Worm (Caenorhabditis elegans) whole organism, L4 larva: ENCODE data around the gene prp-19.

Experiments used
- F26F4.8 ChIP-seq: fragments of 200-800 bp; sonication (Bioruptor generic); conservative IDR thresholded peaks from 2 replicates; pipeline ENCODE4 v1.3.6; 2022; ENCODE audit warnings: missing genetic modification characterization, missing compliant biosample characterization
- F37D6.2 ChIP-seq: sonication (generic microtip); optimal IDR thresholded peaks from 2 replicates; lab custom pipeline; 2016; ENCODE audit warnings: mild to moderate bottlenecking, missing genetic modification characterization, missing compliant biosample characterization
- F44E2.7 ChIP-seq: fragments of 200-800 bp; sonication (Bioruptor generic); IDR thresholded peaks from 2 replicates; pipeline ENCODE4 v2.1.2; 2022; ENCODE audit warnings: missing genetic modification characterization, missing compliant biosample characterization
- F49E8.2 ChIP-seq: sonication (generic microtip); optimal IDR thresholded peaks from 2 replicates; lab custom pipeline; 2016; ENCODE audit warnings: missing compliant biosample characterization, mild to moderate bottlenecking, missing genetic modification characterization, borderline replicate concordance
- R02D3.7 ChIP-seq: fragments of 150-350 bp; sonication (generic microtip); optimal IDR thresholded peaks from 3 replicates; lab custom pipeline; 2014; ENCODE audit warnings: missing biosample characterization, missing genetic modification characterization
- Y105C5A.15 ChIP-seq: fragments of 200-800 bp; sonication (Bioruptor generic); IDR thresholded peaks from 2 replicates; pipeline ENCODE4 v1.3.6; 2022; ENCODE audit warnings: missing genetic modification characterization, missing compliant biosample characterization
- Y48G9A.11 ChIP-seq: fragments of 200-800 bp; sonication (Bioruptor generic); IDR thresholded peaks from 2 replicates; pipeline ENCODE4 v1.3.6; 2022; ENCODE audit warnings: missing genetic modification reagents, missing genetic modification characterization, missing compliant biosample characterization
- ZK546.5 ChIP-seq, 2 experiments: sonication (generic microtip); optimal IDR thresholded peaks; 2 replicates each; lab custom pipeline; 2017; ENCODE audit warnings: missing biosample characterization in 2 of 2, missing genetic modification characterization in 2 of 2
- aly-2 ChIP-seq: sonication (generic microtip); optimal IDR thresholded peaks from 2 replicates; lab custom pipeline; 2018; ENCODE audit warnings: missing biosample characterization, missing genetic modification characterization
- arid-1 ChIP-seq: fragments of 200-800 bp; sonication (Bioruptor generic); conservative IDR thresholded peaks from 2 replicates; pipeline ENCODE4 v1.3.6; 2022; ENCODE audit warnings: missing genetic modification reagents, missing genetic modification characterization, missing compliant biosample characterization
- ceh-20 ChIP-seq: fragments of 200-800 bp; sonication (Bioruptor generic); IDR thresholded peaks from 2 replicates; pipeline ENCODE4 v1.3.6; 2022; ENCODE audit warnings: missing genetic modification reagents, missing genetic modification characterization, missing compliant biosample characterization
- ceh-62 ChIP-seq: sonication (generic microtip); optimal IDR thresholded peaks from 2 replicates; lab custom pipeline; 2017; ENCODE audit warnings: missing biosample characterization, missing genetic modification characterization
- ces-1 ChIP-seq: fragments of 150-350 bp; sonication (generic microtip); optimal IDR thresholded peaks from 4 replicates; lab custom pipeline; 2014; ENCODE audit warnings: missing biosample characterization, missing genetic modification reagents, missing genetic modification characterization
- ctbp-1 ChIP-seq: fragments of 200-800 bp; sonication (Bioruptor generic); IDR thresholded peaks from 2 replicates; pipeline ENCODE4 v1.3.6; 2022; ENCODE audit warnings: missing genetic modification reagents, missing genetic modification characterization, missing compliant biosample characterization
- daf-12 ChIP-seq: fragments of 150-350 bp; optimal IDR thresholded peaks from 2 replicates; lab custom pipeline; 2014; ENCODE audit warnings: missing biosample characterization, missing genetic modification reagents, missing genetic modification characterization
- daf-16 ChIP-seq, 3 experiments: sonication (generic microtip); optimal IDR thresholded peaks; 2 replicates each; lab custom pipeline; 2016 to 2017; ENCODE audit warnings: missing genetic modification characterization in 3 of 3, missing genetic modification reagents in 3 of 3, mild to moderate bottlenecking in 2 of 3, missing compliant biosample characterization in 2 of 3, missing biosample characterization in 1 of 3, moderate library complexity in 1 of 3
- daf-19 ChIP-seq: fragments of 200-800 bp; sonication (Bioruptor generic); conservative IDR thresholded peaks from 2 replicates; pipeline ENCODE4 v1.3.6; 2022; ENCODE audit warnings: missing genetic modification characterization, missing compliant biosample characterization
- daf-8 ChIP-seq: fragments of 200-800 bp; sonication (Bioruptor generic); IDR thresholded peaks from 2 replicates; pipeline ENCODE4 v1.3.6; 2022; ENCODE audit warnings: missing genetic modification characterization, missing compliant biosample characterization
- dpl-1 ChIP-seq: fragments of 150-350 bp; optimal IDR thresholded peaks from 2 replicates; lab custom pipeline; 2014; ENCODE audit warnings: missing biosample characterization, missing genetic modification reagents, missing genetic modification characterization
- dve-1 ChIP-seq: sonication (generic microtip); optimal IDR thresholded peaks from 2 replicates; lab custom pipeline; 2017; ENCODE audit warnings: antibody characterized with exemption, mild to moderate bottlenecking, missing genetic modification characterization, missing compliant biosample characterization; ENCODE audit not compliant: insufficient read depth
- egl-43 ChIP-seq: fragments of 200-800 bp; sonication (Bioruptor generic); IDR thresholded peaks from 2 replicates; pipeline ENCODE4 v1.3.6; 2022; ENCODE audit warnings: missing genetic modification reagents, missing genetic modification characterization, missing compliant biosample characterization
- fkh-10 ChIP-seq: fragments of 150-350 bp; optimal IDR thresholded peaks from 2 replicates; lab custom pipeline; 2014; ENCODE audit warnings: missing biosample characterization, missing genetic modification reagents, missing genetic modification characterization
- fos-1 ChIP-seq: fragments of 150-350 bp; optimal IDR thresholded peaks from 2 replicates; lab custom pipeline; 2014; ENCODE audit warnings: missing biosample characterization, missing genetic modification characterization
- gei-8 ChIP-seq: fragments of 200-800 bp; sonication (Bioruptor generic); optimal IDR thresholded peaks from 2 replicates; lab custom pipeline; 2018; ENCODE audit warnings: mild to moderate bottlenecking, missing genetic modification characterization, missing compliant biosample characterization
- hlh-11 ChIP-seq: fragments of 200-800 bp; sonication (Bioruptor generic); optimal IDR thresholded peaks from 2 replicates; lab custom pipeline; 2018; ENCODE audit warnings: mild to moderate bottlenecking, missing genetic modification characterization, missing compliant biosample characterization
- hlh-30 ChIP-seq: sonication (generic microtip); optimal IDR thresholded peaks from 2 replicates; lab custom pipeline; 2017; ENCODE audit warnings: antibody characterized with exemption, mild to moderate bottlenecking, missing genetic modification characterization, missing compliant biosample characterization; ENCODE audit not compliant: insufficient read depth
- jun-1 ChIP-seq: fragments of 150-350 bp; optimal IDR thresholded peaks from 2 replicates; lab custom pipeline; 2014; ENCODE audit warnings: missing biosample characterization, missing genetic modification reagents, missing genetic modification characterization
- lim-7 ChIP-seq: fragments of 200-800 bp; sonication (Bioruptor generic); IDR thresholded peaks from 2 replicates; pipeline ENCODE4 v1.3.6; 2022; ENCODE audit warnings: missing genetic modification characterization, missing compliant biosample characterization
- lin-15B ChIP-seq: fragments of 150-350 bp; sonication (generic microtip); optimal IDR thresholded peaks from 3 replicates; lab custom pipeline; 2014; ENCODE audit warnings: missing biosample characterization, missing genetic modification characterization
- lin-39 ChIP-seq: fragments of 150-350 bp; optimal IDR thresholded peaks from 2 replicates; lab custom pipeline; 2014; ENCODE audit warnings: missing biosample characterization, missing genetic modification reagents, missing genetic modification characterization
- lsy-2 ChIP-seq, 2 experiments: fragments of 150-350 bp in 1 of 2; sonication (generic microtip) in 1 of 2; optimal IDR thresholded peaks; 2 replicates each; lab custom pipeline; 2014 to 2017; ENCODE audit warnings: missing biosample characterization in 2 of 2, missing genetic modification characterization in 2 of 2
- madf-9 ChIP-seq: fragments of 200-800 bp; sonication (Bioruptor generic); conservative IDR thresholded peaks from 2 replicates; pipeline ENCODE4 v1.3.6; 2022; ENCODE audit warnings: missing genetic modification reagents, missing genetic modification characterization, missing compliant biosample characterization
- mdl-1 ChIP-seq, 2 experiments: fragments of 150-350 bp in 1 of 2; sonication (generic microtip) in 1 of 2; optimal IDR thresholded peaks; 2 replicates each; lab custom pipeline; 2014 to 2017; ENCODE audit warnings: missing biosample characterization in 2 of 2, missing genetic modification characterization in 2 of 2
- mdt-29 ChIP-seq: fragments of 200-800 bp; sonication (Bioruptor generic); IDR thresholded peaks from 2 replicates; pipeline ENCODE4 v1.3.6; 2022; ENCODE audit warnings: missing genetic modification reagents, missing genetic modification characterization, missing compliant biosample characterization
- mes-2 ChIP-seq: sonication (generic microtip); optimal IDR thresholded peaks from 2 replicates; lab custom pipeline; 2016; ENCODE audit warnings: missing genotype, mild to moderate bottlenecking, missing genetic modification characterization, missing compliant biosample characterization; ENCODE audit not compliant: poor library complexity, severe bottlenecking
- nhr-10 ChIP-seq: fragments of 150-350 bp; optimal IDR thresholded peaks from 2 replicates; lab custom pipeline; 2014; ENCODE audit warnings: missing biosample characterization, missing genetic modification characterization
- nhr-102 ChIP-seq: sonication (generic microtip); optimal IDR thresholded peaks from 2 replicates; lab custom pipeline; 2016; ENCODE audit warnings: mild to moderate bottlenecking, missing genetic modification characterization, moderate library complexity, missing compliant biosample characterization
- nhr-25 ChIP-seq: sonication (generic microtip); optimal IDR thresholded peaks from 2 replicates; lab custom pipeline; 2017; ENCODE audit warnings: missing genetic modification characterization, mild to moderate bottlenecking, missing compliant biosample characterization, antibody characterized with exemption, moderate library complexity, borderline replicate concordance; ENCODE audit not compliant: insufficient read depth
- nhr-28 ChIP-seq: fragments of 150-350 bp; optimal IDR thresholded peaks from 2 replicates; lab custom pipeline; 2014; ENCODE audit warnings: missing biosample characterization, missing genetic modification characterization
- nhr-41 ChIP-seq: fragments of 200-800 bp; sonication (Bioruptor generic); IDR thresholded peaks from 2 replicates; pipeline ENCODE4 v1.3.6; 2022; ENCODE audit warnings: missing genetic modification reagents, missing genetic modification characterization, missing compliant biosample characterization
- nhr-48 ChIP-seq: sonication (generic microtip); optimal IDR thresholded peaks from 2 replicates; lab custom pipeline; 2016; ENCODE audit warnings: mild to moderate bottlenecking, missing genetic modification characterization, missing compliant biosample characterization
- nhr-76 ChIP-seq: fragments of 150-350 bp; optimal IDR thresholded peaks from 2 replicates; lab custom pipeline; 2014; ENCODE audit warnings: missing biosample characterization, missing genetic modification characterization
- pqm-1 ChIP-seq: sonication (generic microtip); optimal IDR thresholded peaks from 2 replicates; lab custom pipeline; 2017; ENCODE audit warnings: missing biosample characterization, missing genetic modification characterization
- set-16 ChIP-seq: fragments of 200-800 bp; sonication (Bioruptor generic); IDR thresholded peaks from 2 replicates; pipeline ENCODE4 v1.3.6; 2022; ENCODE audit warnings: missing genetic modification reagents, missing genetic modification characterization, missing compliant biosample characterization
- snpc-1.2 ChIP-seq: fragments of 200-800 bp; sonication (Bioruptor generic); IDR thresholded peaks from 2 replicates; pipeline ENCODE4 v1.3.6; 2022; ENCODE audit warnings: missing genetic modification reagents, missing genetic modification characterization, missing compliant biosample characterization
- spr-1 ChIP-seq: sonication (generic microtip); optimal IDR thresholded peaks from 2 replicates; lab custom pipeline; 2016; ENCODE audit warnings: mild to moderate bottlenecking, missing genetic modification characterization, missing compliant biosample characterization
- unc-39 ChIP-seq: sonication (generic microtip); optimal IDR thresholded peaks from 2 replicates; lab custom pipeline; 2017; ENCODE audit warnings: missing biosample characterization, missing genetic modification characterization
- vab-7 ChIP-seq: fragments of 200-800 bp; sonication (Bioruptor generic); IDR thresholded peaks from 2 replicates; pipeline ENCODE4 v1.3.6; 2022; ENCODE audit warnings: missing genetic modification reagents, missing genetic modification characterization, missing compliant biosample characterization
- zag-1 ChIP-seq: fragments of 150-350 bp; optimal IDR thresholded peaks from 2 replicates; lab custom pipeline; 2014; ENCODE audit warnings: missing biosample characterization, missing genetic modification characterization
- zfp-3 ChIP-seq: fragments of 200-800 bp; sonication (Bioruptor generic); conservative IDR thresholded peaks from 2 replicates; pipeline ENCODE4 v1.3.6; 2022; ENCODE audit warnings: missing genetic modification reagents, missing genetic modification characterization, missing compliant biosample characterization
- zip-2 ChIP-seq: fragments of 150-350 bp; optimal IDR thresholded peaks from 2 replicates; lab custom pipeline; 2014; ENCODE audit warnings: missing biosample characterization, missing genetic modification characterization

prp-19 gene

ce11 chrIII:5202641-5203040, 30.8 kb upstream of the prp-19 start (continued):
- TF ChIP-seq lin-39, result no peak
- peak; percentile 94 for TF ChIP-seq dve-1 (tag; lab: Kevin White, UChicago)
- no peak for TF ChIP-seq F37D6.2
- peak; percentile 100 for TF ChIP-seq nhr-28 (tag; lab: Kevin White, UChicago)
- peak; percentile 71 for TF ChIP-seq nhr-102 (tag; lab: Kevin White, UChicago)
- peak in 1 of 2 experiments; percentile 75 for TF ChIP-seq mdl-1 (tag; optimal IDR thresholded peaks at IDR 0.05; lab: Kevin White, UChicago)
- TF ChIP-seq jun-1, result no peak
- TF ChIP-seq nhr-41 (GFP tag; lab: Robert Waterston, UW), result no peak
- TF ChIP-seq ceh-20 (GFP tag; lab: Robert Waterston, UW), result no peak
- no peak for TF ChIP-seq zip-2 (tag; lab: Kevin White, UChicago)
- no peak for TF ChIP-seq vab-7
- TF ChIP-seq F26F4.8 (GFP tag; lab: Robert Waterston, UW), result no peak
- TF ChIP-seq ctbp-1, result no peak
- peak; percentile 35 for TF ChIP-seq mes-2 (tag; lab: Kevin White, UChicago)
- TF ChIP-seq gei-8 (GFP tag; lab: Kevin White, UChicago), result no peak
- TF ChIP-seq nhr-25 (tag; lab: Kevin White, UChicago), result peak; percentile 59
- TF ChIP-seq daf-8 (GFP tag; lab: Robert Waterston, UW), result no peak
- no peak for TF ChIP-seq arid-1 (GFP tag; lab: Robert Waterston, UW)
- TF ChIP-seq nhr-48, result peak; percentile 11
- no peak for TF ChIP-seq daf-12 (tag; lab: Kevin White, UChicago)
- TF ChIP-seq zfp-3 (GFP tag; lab: Robert Waterston, UW), result no peak
- TF ChIP-seq hlh-30 (tag; lab: Kevin White, UChicago), result peak; percentile 80
- TF ChIP-seq ZK546.5 (tag; optimal IDR thresholded peaks at IDR 0.05; lab: Kevin White, UChicago), result no peak
- no peak for TF ChIP-seq zag-1 (tag; lab: Kevin White, UChicago)
- peak; percentile 83 for TF ChIP-seq hlh-11 (tag; lab: Kevin White, UChicago)
- peak; percentile 47 for TF ChIP-seq nhr-10 (tag; lab: Kevin White, UChicago)
- TF ChIP-seq R02D3.7, result no peak
- TF ChIP-seq lin-15B (tag; lab: Kevin White, UChicago), result no peak
- peak; percentile 54 for TF ChIP-seq pqm-1 (tag; lab: Kevin White, UChicago)
- no peak for TF ChIP-seq daf-16 (GFP tag; optimal IDR thresholded peaks at IDR 0.05; lab: Kevin White, UChicago)
- TF ChIP-seq daf-16 (tag; optimal IDR thresholded peaks at IDR 0.05; lab: Kevin White, UChicago), result peak; percentile 85
- no peak for TF ChIP-seq Y48G9A.11 (GFP tag; lab: Robert Waterston, UW)
- no peak for TF ChIP-seq fos-1 (tag; lab: Kevin White, UChicago)
- no peak for TF ChIP-seq nhr-76
- TF ChIP-seq fkh-10 (GFP tag; lab: Kevin White, UChicago), result no peak
- no peak for TF ChIP-seq ceh-62 (tag; lab: Kevin White, UChicago)
- no peak for TF ChIP-seq spr-1 (tag; lab: Kevin White, UChicago)
- TF ChIP-seq unc-39 (tag; lab: Kevin White, UChicago), result no peak
- no peak for TF ChIP-seq Y105C5A.15 (GFP tag; lab: Robert Waterston, UW)
- no peak for TF ChIP-seq F44E2.7
- peak; percentile 19 to 55 for TF ChIP-seq lsy-2 (tag; optimal IDR thresholded peaks at IDR 0.05; lab: Kevin White, UChicago)
- no peak for TF ChIP-seq ces-1 (GFP tag; lab: Kevin White, UChicago)
- TF ChIP-seq mdt-29 (GFP tag; lab: Robert Waterston, UW), result no peak
- no peak for TF ChIP-seq set-16
- TF ChIP-seq F49E8.2 (tag; lab: Kevin White, UChicago), result no peak
- no peak for TF ChIP-seq daf-19
- TF ChIP-seq egl-43 (GFP tag; lab: Robert Waterston, UW), result no peak
- no peak for TF ChIP-seq aly-2 (tag; lab: Kevin White, UChicago)
- TF ChIP-seq dpl-1 (GFP tag; lab: Kevin White, UChicago), result peak; percentile 13
- no peak for TF ChIP-seq snpc-1.2 (GFP tag; lab: Robert Waterston, UW)
- TF ChIP-seq lim-7 (GFP tag; lab: Robert Waterston, UW), result no peak
- no peak for TF ChIP-seq madf-9 (GFP tag; lab: Robert Waterston, UW)
